Worm (Caenorhabditis elegans) whole organism, mixed stage, embryonic: ENCODE data around the gene C05B5.8.

ENCODE experiments used
- M03D4.4 ChIP-seq: sonication (generic microtip); optimal IDR thresholded peaks from 2 replicates; lab custom pipeline; 2017; ENCODE audit warnings: mild to moderate bottlenecking, missing genetic modification characterization, missing compliant biosample characterization
- blmp-1 ChIP-seq: fragments of 150-350 bp; optimal IDR thresholded peaks from 2 replicates; lab custom pipeline; 2014; ENCODE audit warnings: missing biosample characterization, missing genetic modification characterization
- ceh-39 ChIP-seq: fragments of 150-350 bp; optimal IDR thresholded peaks from 2 replicates; lab custom pipeline; 2014; ENCODE audit warnings: missing biosample characterization, missing genetic modification characterization
- ceh-43 ChIP-seq: fragments of 200-800 bp; sonication (Bioruptor generic); optimal IDR thresholded peaks from 2 replicates; lab custom pipeline; 2018; ENCODE audit warnings: mild to moderate bottlenecking, missing genetic modification characterization, moderate library complexity, missing compliant biosample characterization
- ceh-83 ChIP-seq: fragments of 200-800 bp; sonication (Bioruptor generic); optimal IDR thresholded peaks from 2 replicates; lab custom pipeline; 2018; ENCODE audit warnings: mild to moderate bottlenecking, missing genetic modification characterization, missing compliant biosample characterization
- ces-1 ChIP-seq: fragments of 150-350 bp; optimal IDR thresholded peaks from 2 replicates; lab custom pipeline; 2014; ENCODE audit warnings: missing biosample characterization, missing genetic modification reagents, missing genetic modification characterization
- cnd-1 ChIP-seq: fragments of 200-800 bp; sonication (Bioruptor generic); optimal IDR thresholded peaks from 2 replicates; lab custom pipeline; 2018; ENCODE audit warnings: mild to moderate bottlenecking, missing genetic modification characterization, missing compliant biosample characterization
- drap-1 ChIP-seq: fragments of 200-800 bp; sonication (Bioruptor generic); optimal IDR thresholded peaks from 3 replicates; lab custom pipeline; 2018; ENCODE audit warnings: mild to moderate bottlenecking, missing genetic modification characterization, missing compliant biosample characterization
- elt-3 ChIP-seq: fragments of 150-350 bp; optimal IDR thresholded peaks from 2 replicates; lab custom pipeline; 2014; ENCODE audit warnings: missing biosample characterization, missing genetic modification characterization
- ham-2 ChIP-seq: fragments of 200-800 bp; sonication (Bioruptor generic); optimal IDR thresholded peaks from 2 replicates; lab custom pipeline; 2018; ENCODE audit warnings: mild to moderate bottlenecking, missing genetic modification characterization, missing compliant biosample characterization
- hlh-1 ChIP-seq: fragments of 150-350 bp; optimal IDR thresholded peaks from 2 replicates; lab custom pipeline; 2014; ENCODE audit warnings: missing biosample characterization, missing genetic modification reagents, missing genetic modification characterization
- lin-32 ChIP-seq: fragments of 200-800 bp; sonication (Bioruptor generic); optimal IDR thresholded peaks from 2 replicates; lab custom pipeline; 2018; ENCODE audit warnings: mild to moderate bottlenecking, missing genetic modification characterization, missing compliant biosample characterization
- lsy-2 ChIP-seq: fragments of 150-350 bp; optimal IDR thresholded peaks from 2 replicates; lab custom pipeline; 2014; ENCODE audit warnings: missing biosample characterization, missing genetic modification characterization
- mab-5 ChIP-seq: fragments of 150-350 bp; optimal IDR thresholded peaks from 2 replicates; lab custom pipeline; 2014; ENCODE audit warnings: missing biosample characterization, missing genetic modification characterization
- mep-1 ChIP-seq: fragments of 150-350 bp; optimal IDR thresholded peaks from 2 replicates; lab custom pipeline; 2017; ENCODE audit warnings: missing biosample characterization, missing genetic modification reagents, missing genetic modification characterization, inconsistent platforms
- mls-2 ChIP-seq: sonication (generic microtip); optimal IDR thresholded peaks from 2 replicates; lab custom pipeline; 2016; ENCODE audit warnings: mild to moderate bottlenecking, missing genetic modification characterization, moderate library complexity, missing compliant biosample characterization
- nhr-2 ChIP-seq: fragments of 150-350 bp; optimal IDR thresholded peaks from 2 replicates; lab custom pipeline; 2014; ENCODE audit warnings: missing biosample characterization, missing genetic modification characterization
- nhr-237 ChIP-seq: fragments of 150-350 bp; optimal IDR thresholded peaks from 2 replicates; lab custom pipeline; 2014; ENCODE audit warnings: missing biosample characterization, missing genetic modification characterization
- nhr-28 ChIP-seq: fragments of 150-350 bp; optimal IDR thresholded peaks from 2 replicates; lab custom pipeline; 2014; ENCODE audit warnings: missing biosample characterization, missing genetic modification characterization
- nhr-76 ChIP-seq: sonication (generic microtip); optimal IDR thresholded peaks from 2 replicates; lab custom pipeline; 2017; ENCODE audit warnings: missing biosample characterization, missing genetic modification characterization
- pha-4 ChIP-seq: fragments of 150-350 bp; optimal IDR thresholded peaks from 2 replicates; lab custom pipeline; 2018; ENCODE audit warnings: missing biosample characterization, missing genetic modification reagents, missing genetic modification characterization
- sem-2 ChIP-seq: fragments of 200-800 bp; sonication (Bioruptor generic); optimal IDR thresholded peaks from 2 replicates; lab custom pipeline; 2018; ENCODE audit warnings: mild to moderate bottlenecking, missing genetic modification characterization, missing compliant biosample characterization
- sptf-1 ChIP-seq: sonication (generic microtip); optimal IDR thresholded peaks from 2 replicates; lab custom pipeline; 2017; ENCODE audit warnings: mild to moderate bottlenecking, missing genetic modification characterization, moderate library complexity, missing compliant biosample characterization
- unc-120 ChIP-seq: sonication (generic microtip); optimal IDR thresholded peaks from 2 replicates; lab custom pipeline; 2017; ENCODE audit warnings: missing genetic modification characterization, missing compliant biosample characterization; ENCODE audit not compliant: poor library complexity, severe bottlenecking
- unc-39 ChIP-seq: fragments of 150-350 bp; optimal IDR thresholded peaks from 2 replicates; lab custom pipeline; 2014; ENCODE audit warnings: missing biosample characterization, missing genetic modification characterization
- unc-62 ChIP-seq: fragments of 150-350 bp; optimal IDR thresholded peaks from 2 replicates; lab custom pipeline; 2014; ENCODE audit warnings: missing biosample characterization, missing genetic modification reagents, missing genetic modification characterization
- zip-8 ChIP-seq: fragments of 150-350 bp; optimal IDR thresholded peaks from 2 replicates; lab custom pipeline; 2014; ENCODE audit warnings: missing biosample characterization, missing genetic modification characterization
- ztf-11 ChIP-seq: fragments of 150-350 bp; optimal IDR thresholded peaks from 2 replicates; lab custom pipeline; 2014; ENCODE audit warnings: missing biosample characterization, missing genetic modification characterization

C05B5.8 gene

ce11 chrIII:10012136-10012535 lies 5.6 kb upstream of the C05B5.8 start, which contains the start of gene C05B5.16:
Gene C05B5.16 (plus strand): TSS chrIII:10012436.
- no peak for TF ChIP-seq unc-120
- TF ChIP-seq nhr-2 (tag; lab: Kevin White, UChicago) = no peak
- TF ChIP-seq elt-3 (tag; lab: Kevin White, UChicago) = no peak
- TF ChIP-seq nhr-28 = no peak

- no peak for TF ChIP-seq ces-1 (GFP tag; lab: Kevin White, UChicago)
- TF ChIP-seq, all 35 proteins: peak for 0
These were observed 3.5 kb upstream of the C05B5.8 start, which contains the start of gene fbxa-155 for ce11 chrIII:10010117-10010516. Gene fbxa-155 (minus strand): TSS chrIII:10010217.

- TF ChIP-seq hlh-1 = no peak
- no peak for TF ChIP-seq ham-2 (GFP tag; lab: Kevin White, UChicago)
- TF ChIP-seq blmp-1 (tag; lab: Kevin White, UChicago) = no peak
- TF ChIP-seq ceh-39 (tag; lab: Kevin White, UChicago) = no peak
- TF ChIP-seq nhr-28 = no peak
- no peak for TF ChIP-seq lsy-2 (tag; lab: Kevin White, UChicago)
- no peak for TF ChIP-seq unc-62
- TF ChIP-seq lin-32 = no peak
- no peak for TF ChIP-seq pha-4 (tag; lab: Kevin White, UChicago)
- no peak for TF ChIP-seq mab-5 (tag; lab: Kevin White, UChicago)
- no peak for TF ChIP-seq zip-8
- TF ChIP-seq sptf-1 (tag; lab: Kevin White, UChicago) = no peak
- TF ChIP-seq drap-1 = no peak
These were observed 2.4 kb downstream of the C05B5.8 start, which contains the start of gene C05B5.11 for ce11 chrIII:10004213-10004612. Gene C05B5.11 (plus strand): TSS chrIII:10004513.

- no peak for TF ChIP-seq ceh-83 (GFP tag; lab: Kevin White, UChicago)
- no peak for TF ChIP-seq ztf-11 (tag; lab: Kevin White, UChicago)
- no peak for TF ChIP-seq nhr-2 (tag; lab: Kevin White, UChicago)
- TF ChIP-seq M03D4.4 (tag; lab: Kevin White, UChicago) = no peak
- no peak for TF ChIP-seq mep-1 (tag; lab: Kevin White, UChicago)
- TF ChIP-seq pha-4 (tag; lab: Kevin White, UChicago) = no peak
- TF ChIP-seq lin-32 = no peak
- TF ChIP-seq, all 35 proteins: peak for 0
These were observed 5.5 kb downstream of the C05B5.8 start, which contains the start of gene C05B5.5 for ce11 chrIII:10001060-10001459. Gene C05B5.5 (plus strand): TSS chrIII:10001360.

- TF ChIP-seq pha-4 (tag; lab: Kevin White, UChicago) = no peak
- TF ChIP-seq sem-2 = no peak
- TF ChIP-seq cnd-1 (tag; lab: Kevin White, UChicago) = no peak
- no peak for TF ChIP-seq blmp-1 (tag; lab: Kevin White, UChicago)
- TF ChIP-seq mab-5 (tag; lab: Kevin White, UChicago) = no peak
- no peak for TF ChIP-seq ceh-43 (GFP tag; lab: Kevin White, UChicago)
- no peak for TF ChIP-seq mls-2
- no peak for TF ChIP-seq elt-3 (tag; lab: Kevin White, UChicago)
- no peak for TF ChIP-seq ces-1 (GFP tag; lab: Kevin White, UChicago)
- no peak for TF ChIP-seq nhr-76 (tag; lab: Kevin White, UChicago)
- no peak for TF ChIP-seq ham-2 (GFP tag; lab: Kevin White, UChicago)
- TF ChIP-seq mep-1 (tag; lab: Kevin White, UChicago) = no peak
- no peak for TF ChIP-seq unc-39 (tag; lab: Kevin White, UChicago)
These were observed 6.2 kb downstream of the C05B5.8 start, which contains the start of gene C05B5.2 for ce11 chrIII:10000428-10000827. Gene C05B5.2 (minus strand): TSS chrIII:10000528.

- TF ChIP-seq mep-1 (tag; lab: Kevin White, UChicago) (no peak), ham-2 (GFP tag; lab: Kevin White, UChicago) (no peak), drap-1 (no peak), nhr-237 (tag; lab: Kevin White, UChicago) (no peak), unc-62 (no peak), unc-39 (tag; lab: Kevin White, UChicago) (no peak), lsy-2 (tag; lab: Kevin White, UChicago) (no peak), cnd-1 (tag; lab: Kevin White, UChicago) (no peak), zip-8 (no peak), M03D4.4 (tag; lab: Kevin White, UChicago) (no peak), lin-32 (no peak), nhr-2 (tag; lab: Kevin White, UChicago) (no peak), mab-5 (tag; lab: Kevin White, UChicago) (no peak), ceh-83 (GFP tag; lab: Kevin White, UChicago) (no peak)
These were observed 7.3 kb downstream of the C05B5.8 start, which contains the start of gene C05B5.17 for ce11 chrIII:9999235-9999634. Gene C05B5.17 (minus strand): TSS chrIII:9999335.
